Fruit fly (Drosophila melanogaster): ENCODE results near the gene CG14285.

DNA sequence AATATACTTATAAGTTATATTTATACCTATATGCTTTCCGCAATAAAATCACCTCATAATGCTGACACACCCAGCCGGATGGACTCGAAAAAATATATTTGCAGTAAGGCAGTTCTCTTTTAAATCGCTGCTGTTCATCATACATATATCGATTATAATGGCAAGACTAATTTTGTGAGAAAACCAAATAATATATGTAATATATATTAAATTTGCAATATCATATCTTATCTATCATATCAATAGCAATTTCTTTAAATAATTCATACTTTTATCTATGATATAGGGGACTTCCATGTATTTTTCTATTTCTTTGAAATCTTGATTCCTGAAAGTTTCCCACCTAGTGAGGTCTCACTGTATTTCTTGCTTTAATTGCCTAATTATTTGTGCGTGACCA is 37.6 kb downstream of the CG14285 start:
- no peak for TF ChIP-seq CG32121 (GFP tag; IDR thresholded peaks at IDR 0.05)
- TF ChIP-seq CG13204 (GFP tag; optimal IDR thresholded peaks at IDR 0.05) = no peak
- no peak for TF ChIP-seq CG34367 (tag; optimal IDR thresholded peaks at IDR 0.05)
- TF ChIP-seq CG8159 (tag; optimal IDR thresholded peaks at IDR 0.05) = no peak
- no peak for TF ChIP-seq CG8301 (tag; optimal IDR thresholded peaks at IDR 0.05)
- TF ChIP-seq Snoo (tag; optimal IDR thresholded peaks at IDR 0.05) = no peak
- no peak for TF ChIP-seq CG12605 (GFP tag; IDR thresholded peaks at IDR 0.05)
- no peak for TF ChIP-seq rn (GFP tag; IDR thresholded peaks at IDR 0.05)
- no peak for TF ChIP-seq D1 (tag; optimal IDR thresholded peaks at IDR 0.05)
- TF ChIP-seq CG9948 (tag; optimal IDR thresholded peaks at IDR 0.05) = no peak
- TF ChIP-seq EcR (GFP tag; optimal IDR thresholded peaks at IDR 0.05) = no peak
- TF ChIP-seq CG14655 (GFP tag; optimal IDR thresholded peaks at IDR 0.05) = no peak
- no peak for TF ChIP-seq fd96Ca (GFP tag; IDR thresholded peaks at IDR 0.05)
- TF ChIP-seq CG10348 (GFP tag; IDR thresholded peaks at IDR 0.05) = no peak

Data from whole organism, pupa.